Fruit fly (Drosophila melanogaster) whole organism, prepupa: ENCODE measurements around the gene NimA.

Experiments
- Blimp-1 ChIP-seq: fragments of 200-800 bp; sonication (Bioruptor generic); optimal IDR thresholded peaks from 3 replicates; lab custom pipeline; 2017; ENCODE audit warnings: missing biosample characterization, missing genetic modification characterization, mild to moderate bottlenecking, moderate library complexity, missing genetic modification reagents
- CG11294 ChIP-seq: fragments of 200-800 bp; sonication (Bioruptor generic); IDR thresholded peaks from 2 replicates; pipeline ENCODE4 v1.3.6; 2022; ENCODE audit warnings: missing biosample characterization, missing genetic modification characterization
- CG11902 ChIP-seq: fragments of 200-800 bp; sonication (Bioruptor generic); optimal IDR thresholded peaks from 3 replicates; lab custom pipeline; 2016; ENCODE audit warnings: missing biosample characterization, missing genetic modification characterization
- CG1621 ChIP-seq: fragments of 200-800 bp; sonication (Bioruptor generic); optimal IDR thresholded peaks from 3 replicates; lab custom pipeline; 2018; ENCODE audit warnings: missing biosample characterization, mild to moderate bottlenecking, missing genetic modification characterization
- CG3919 ChIP-seq: fragments of 200-800 bp; sonication (Bioruptor generic); optimal IDR thresholded peaks from 3 replicates; lab custom pipeline; 2016; ENCODE audit warnings: missing biosample characterization, missing genetic modification characterization
- CG6276 ChIP-seq: fragments of 200-800 bp; sonication (Bioruptor generic); optimal IDR thresholded peaks from 2 replicates; lab custom pipeline; 2017; ENCODE audit warnings: missing biosample characterization, mild to moderate bottlenecking, missing genetic modification characterization
- CG6854 ChIP-seq: fragments of 200-800 bp; sonication (Bioruptor generic); optimal IDR thresholded peaks from 2 replicates; lab custom pipeline; 2017; ENCODE audit warnings: missing biosample characterization, mild to moderate bottlenecking, missing genetic modification characterization
- CG8119 ChIP-seq: fragments of 200-800 bp; sonication (Bioruptor generic); IDR thresholded peaks from 3 replicates; pipeline ENCODE4 v1.3.6; 2022; ENCODE audit warnings: missing biosample characterization, missing genetic modification characterization
- OdsH ChIP-seq: fragments of 200-800 bp; sonication (Bioruptor generic); optimal IDR thresholded peaks from 3 replicates; lab custom pipeline; 2016; ENCODE audit warnings: missing biosample characterization, missing genetic modification characterization
- Sox102F ChIP-seq: fragments of 200-800 bp; sonication (Bioruptor generic); optimal IDR thresholded peaks from 2 replicates; lab custom pipeline; 2016; ENCODE audit warnings: missing biosample characterization, mild to moderate bottlenecking, missing genetic modification characterization
- cyc ChIP-seq: fragments of 200-800 bp; sonication (Bioruptor generic); optimal IDR thresholded peaks from 3 replicates; lab custom pipeline; 2016; ENCODE audit warnings: missing biosample characterization, missing genetic modification characterization
- eg ChIP-seq: fragments of 200-800 bp; sonication (Bioruptor generic); IDR thresholded peaks from 3 replicates; pipeline ENCODE4 v1.3.6; 2022; ENCODE audit warnings: missing biosample characterization, missing genetic modification characterization

dm6 chr2L:14001078-14001477 lies 43.7 kb downstream of the NimA start, which contains the start of gene rk:
- TF ChIP-seq CG8119: no peak
- TF ChIP-seq cyc (GFP tag; lab: Kevin White, UChicago): no peak
- TF ChIP-seq Sox102F (GFP tag; lab: Kevin White, UChicago): no peak
- no peak for TF ChIP-seq CG11902 (GFP tag; lab: Kevin White, UChicago)
- TF ChIP-seq CG1621 (tag; lab: Kevin White, UChicago): no peak
- no peak for TF ChIP-seq OdsH
- no peak for TF ChIP-seq Blimp-1 (GFP tag; lab: Kevin White, UChicago)
- TF ChIP-seq eg (GFP tag; lab: Robert Waterston, UW): no peak
- TF ChIP-seq CG11294 (GFP tag; lab: Robert Waterston, UW): no peak
- TF ChIP-seq CG3919 (GFP tag; lab: Kevin White, UChicago): peak; percentile 38
- no peak for TF ChIP-seq CG6276 (GFP tag; lab: Kevin White, UChicago)
- no peak for TF ChIP-seq CG6854 (GFP tag; lab: Kevin White, UChicago)
